Worm (Caenorhabditis elegans): ENCODE data around the gene ckb-4.

The ckb-4 gene

ce11 chrV:2126996-2127585 is 17.9 kb upstream of the ckb-4 start, which contains the start of gene ldp-1 (continued):
- TF ChIP-seq Y56A3A.18 (GFP tag; IDR thresholded peaks at IDR 0.05) = no peak

- TF ChIP-seq F37B4.10 (GFP tag; IDR thresholded peaks at IDR 0.05) (no peak), snpc-1.3 (tag; optimal IDR thresholded peaks at IDR 0.05; ENCODE audit: insufficient read depth) (no peak), B0019.2 (GFP tag; conservative IDR thresholded peaks at IDR 0.05) (no peak), dox-1 (GFP tag; IDR thresholded peaks at IDR 0.05) (no peak), efl-1 (GFP tag; optimal IDR thresholded peaks at IDR 0.05) (peak; percentile 25), madf-8 (GFP tag; conservative IDR thresholded peaks at IDR 0.05) (peak; percentile 34)
Measured at ce11 chrV:2126554-2126953, 17.3 kb upstream of the ckb-4 start.

- TF ChIP-seq F39B2.1 (GFP tag; IDR thresholded peaks at IDR 0.05) (no peak), snpc-3.4 (tag; optimal IDR thresholded peaks at IDR 0.05) (no peak), C06A6.2 (GFP tag; conservative IDR thresholded peaks at IDR 0.05) (no peak), sdz-38 (tag; optimal IDR thresholded peaks at IDR 0.05) (no peak), nhr-90 (tag; optimal IDR thresholded peaks at IDR 0.05) (no peak), F55B11.4 (tag; optimal IDR thresholded peaks at IDR 0.05; ENCODE audit: borderline replicate concordance, insufficient read depth) (no peak), attf-3 (GFP tag; conservative IDR thresholded peaks at IDR 0.05) (no peak), nhr-80 (tag; optimal IDR thresholded peaks at IDR 0.05) (peak; percentile 62)
Measured at ce11 chrV:2123164-2123563, 13.9 kb upstream of the ckb-4 start.

ce11 chrV:2122517-2122916 is 13.3 kb upstream of the ckb-4 start, which contains the start of gene F22F7.2:
TSS of gene F22F7.2 (plus strand) at chrV:2122782.
- TF ChIP-seq attf-5 (GFP tag; optimal IDR thresholded peaks at IDR 0.05) (peak; percentile 3), hmg-1.2 (GFP tag; IDR thresholded peaks at IDR 0.05) (peak; percentile 23; the same call in 1 of the 2 replicates), ztf-26 (tag; optimal IDR thresholded peaks at IDR 0.05) (no peak), pbrm-1 (GFP tag; IDR thresholded peaks at IDR 0.05) (no peak), tbp1 (GFP tag; optimal IDR thresholded peaks at IDR 0.05) (no peak), athp-1 (tag; optimal IDR thresholded peaks at IDR 0.05) (no peak), hmg-20 (GFP tag; IDR thresholded peaks at IDR 0.05) (no peak), egl-44 (GFP tag; IDR thresholded peaks at IDR 0.05) (no peak), nhr-80 (tag; optimal IDR thresholded peaks at IDR 0.05) (peak; percentile 2), madf-8 (GFP tag; conservative IDR thresholded peaks at IDR 0.05) (no peak), F33H1.4 (GFP tag; IDR thresholded peaks at IDR 0.05) (no peak), ets-4 (GFP tag; optimal IDR thresholded peaks at IDR 0.05) (no peak), snpc-4 (GFP tag; optimal IDR thresholded peaks at IDR 0.05) (no peak), snpc-4 (tag; optimal IDR thresholded peaks at IDR 0.05) (no peak), ama-1 (optimal IDR thresholded peaks at IDR 0.05) (no peak), ama-1 (GFP tag; optimal IDR thresholded peaks at IDR 0.05) (no peak), die-1 (tag; optimal IDR thresholded peaks at IDR 0.05) (no peak), cebp-2 (GFP tag; IDR thresholded peaks at IDR 0.05) (no peak), ztf-22 (GFP tag; optimal IDR thresholded peaks at IDR 0.05) (no peak), ekl-4 (GFP tag; IDR thresholded peaks at IDR 0.05) (no peak), hrde-1 (tag; optimal IDR thresholded peaks at IDR 0.05; ENCODE audit: borderline replicate concordance) (no peak), sptf-2 (GFP tag; optimal IDR thresholded peaks at IDR 0.05) (no peak), lsy-27 (tag; optimal IDR thresholded peaks at IDR 0.05; ENCODE audit: borderline replicate concordance, insufficient read depth) (no peak)

All from whole organism, young adult.